Fruit fly (Drosophila melanogaster): ENCODE measurements around the gene CG13460.

CG13460 gene

DNA sequence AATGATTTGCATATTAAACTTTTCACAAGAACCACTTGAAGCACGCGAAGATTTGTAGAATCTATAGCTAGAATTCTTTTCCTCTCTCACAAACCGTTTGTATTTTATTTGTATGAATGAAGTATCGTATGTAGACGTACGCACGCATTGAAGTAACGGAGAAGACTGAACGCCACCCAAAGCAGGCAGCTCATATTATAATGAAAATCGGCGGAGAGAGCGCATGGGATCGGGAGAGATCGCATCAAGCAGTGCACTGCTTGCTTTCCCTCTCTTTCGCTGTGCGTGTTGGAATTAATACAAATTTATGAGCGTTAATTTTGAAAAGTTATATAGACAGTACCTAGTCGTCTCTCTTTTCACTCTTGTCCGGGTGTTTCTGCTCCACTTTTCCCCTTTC lies 17.8 kb upstream of the CG13460 start (continued):
- TF ChIP-seq Nf-YA (GFP tag; IDR thresholded peaks at IDR 0.05) (no peak), gce (GFP tag; IDR thresholded peaks at IDR 0.05) (no peak), CkIIα-i1 (GFP tag; IDR thresholded peaks at IDR 0.05) (no peak), pfk (GFP tag; optimal IDR thresholded peaks at IDR 0.05) (no peak), Bdp1 (GFP tag; optimal IDR thresholded peaks at IDR 0.05) (no peak), tio (GFP tag; optimal IDR thresholded peaks at IDR 0.05) (no peak), CG18619 (GFP tag; optimal IDR thresholded peaks at IDR 0.05) (no peak), gt (GFP tag; IDR thresholded peaks at IDR 0.05) (no peak), CG13775 (GFP tag; optimal IDR thresholded peaks at IDR 0.05) (no peak), tap (tag; optimal IDR thresholded peaks at IDR 0.05) (peak; percentile 13), Dref (GFP tag; IDR thresholded peaks at IDR 0.05) (no peak), ato (GFP tag; IDR thresholded peaks at IDR 0.05; ENCODE audit: partially characterized antibody) (peak; percentile 67), cas (GFP tag; IDR thresholded peaks at IDR 0.05) (no peak), CHES-1-like (GFP tag; optimal IDR thresholded peaks at IDR 0.05) (no peak), CG4328 (GFP tag; optimal IDR thresholded peaks at IDR 0.05) (no peak), CG3838 (GFP tag; optimal IDR thresholded peaks at IDR 0.05) (no peak), CG18262 (tag; optimal IDR thresholded peaks at IDR 0.05) (no peak), eve (GFP tag; optimal IDR thresholded peaks at IDR 0.05) (no peak), CG17186 (GFP tag; optimal IDR thresholded peaks at IDR 0.05) (no peak), CG7357 (GFP tag; IDR thresholded peaks at IDR 0.05) (no peak), BEAF-32 (GFP tag; optimal IDR thresholded peaks at IDR 0.05) (no peak), bbx (GFP tag; IDR thresholded peaks at IDR 0.05; ENCODE audit: partially characterized antibody) (peak; percentile 42), slp2 (GFP tag; optimal IDR thresholded peaks at IDR 0.05) (no peak), CG17361 (GFP tag; IDR thresholded peaks at IDR 0.05) (0 out of 3 replicates have a peak, but pooled peaks have one; percentile 8), CG12942 (GFP tag; optimal IDR thresholded peaks at IDR 0.05) (no peak), CG13894 (tag; optimal IDR thresholded peaks at IDR 0.05) (no peak), CG17385 (GFP tag; optimal IDR thresholded peaks at IDR 0.05) (no peak), Bgb (GFP tag; IDR thresholded peaks at IDR 0.05; ENCODE audit: partially characterized antibody) (peak; percentile 45; the same call in 1 of the 2 replicates), pb (GFP tag; optimal IDR thresholded peaks at IDR 0.05) (no peak), CG33557 (GFP tag; optimal IDR thresholded peaks at IDR 0.05) (peak; percentile 20), CG32532 (GFP tag; IDR thresholded peaks at IDR 0.05) (peak; percentile 50; the same call in 1 of the 2 replicates), tgo (GFP tag; IDR thresholded peaks at IDR 0.05) (no peak), CG2199 (GFP tag; IDR thresholded peaks at IDR 0.05) (peak; percentile 91), fru (optimal IDR thresholded peaks at IDR 0.05) (no peak), CG10209 (GFP tag; optimal IDR thresholded peaks at IDR 0.05) (no peak), peb (GFP tag; IDR thresholded peaks at IDR 0.05) (no peak), CG4404 (GFP tag; IDR thresholded peaks at IDR 0.05) (no peak), Neu2 (GFP tag; optimal IDR thresholded peaks at IDR 0.05; ENCODE audit: borderline replicate concordance) (no peak), caup (GFP tag; optimal IDR thresholded peaks at IDR 0.05; ENCODE audit: severe bottlenecking) (no peak), CG2889 (GFP tag; IDR thresholded peaks at IDR 0.05) (no peak), CG17802 (tag; optimal IDR thresholded peaks at IDR 0.05) (no peak), CG11247 (GFP tag; IDR thresholded peaks at IDR 0.05) (no peak), Dfd (GFP tag; optimal IDR thresholded peaks at IDR 0.05) (peak in 1 of 2 experiments; percentile 53), fd3F (GFP tag; optimal IDR thresholded peaks at IDR 0.05) (no peak), NfI (GFP tag; optimal IDR thresholded peaks at IDR 0.05) (no peak), unc-4 (GFP tag; IDR thresholded peaks at IDR 0.05; ENCODE audit: partially characterized antibody) (no peak), Myb (GFP tag; optimal IDR thresholded peaks at IDR 0.05) (peak; percentile 86), rib (GFP tag; IDR thresholded peaks at IDR 0.05) (no peak), klu (GFP tag; IDR thresholded peaks at IDR 0.05) (no peak), pum (GFP tag; optimal IDR thresholded peaks at IDR 0.05) (no peak), CG7745 (tag; optimal IDR thresholded peaks at IDR 0.05) (no peak), CG43689 (GFP tag; IDR thresholded peaks at IDR 0.05) (no peak)
